Fruit fly (Drosophila melanogaster): ENCODE measurements around the gene fzr.

dm6 chrX:4664107-4664506 is 15.2 kb downstream of the fzr start:
- no peak for TF ChIP-seq CrebB (tag; optimal IDR thresholded peaks at IDR 0.05)
- no peak for TF ChIP-seq Ets65A (GFP tag)
- no peak for TF ChIP-seq CG34224 (GFP tag; IDR thresholded peaks at IDR 0.05; ENCODE audit: partially characterized antibody)
- TF ChIP-seq rib (GFP tag; IDR thresholded peaks at IDR 0.05), result no peak
- no peak for TF ChIP-seq CG10979 (tag; optimal IDR thresholded peaks at IDR 0.05)
- TF ChIP-seq CG11504 (tag; optimal IDR thresholded peaks at IDR 0.05), result no peak
- no peak for TF ChIP-seq CG6813 (GFP tag; optimal IDR thresholded peaks at IDR 0.05)
- no peak for TF ChIP-seq unpg (GFP tag; optimal IDR thresholded peaks at IDR 0.05)
- no peak for TF ChIP-seq CG4820 (GFP tag; optimal IDR thresholded peaks at IDR 0.05)
- TF ChIP-seq CG17186 (GFP tag; optimal IDR thresholded peaks at IDR 0.05), result no peak
- no peak for TF ChIP-seq croc (GFP tag; conservative IDR thresholded peaks at IDR 0.05)
- no peak for TF ChIP-seq CG4707 (GFP tag; optimal IDR thresholded peaks at IDR 0.05)
- no peak for TF ChIP-seq CG34376 (GFP tag; optimal IDR thresholded peaks at IDR 0.05)
- no peak for TF ChIP-seq CG8478 (optimal IDR thresholded peaks at IDR 0.05)
